Fruit fly (Drosophila melanogaster): ENCODE results near the gene toy.

dm6 chr4:1008444-1008843 lies 18.9 kb downstream of the toy start:
- TF ChIP-seq psq (optimal IDR thresholded peaks at IDR 0.05) (no peak), Myc (optimal IDR thresholded peaks at IDR 0.05) (no peak), ttk (optimal IDR thresholded peaks at IDR 0.05) (no peak), Sin3A (optimal IDR thresholded peaks at IDR 0.05) (no peak), insv (optimal IDR thresholded peaks at IDR 0.05) (no peak), h (optimal IDR thresholded peaks at IDR 0.05) (no peak)
